Fruit fly (Drosophila melanogaster): ENCODE data around the gene Acp24A4.

Gene Acp24A4

dm6 chr2L:3647521-3648172 is 46.1 kb downstream of the Acp24A4 start (continued):
- TF ChIP-seq ac (GFP tag; optimal IDR thresholded peaks at IDR 0.05) (no peak), Taf1 (GFP tag; IDR thresholded peaks at IDR 0.05) (no peak), lab (GFP tag; optimal IDR thresholded peaks at IDR 0.05) (peak; percentile 48), CG17612 (GFP tag; IDR thresholded peaks at IDR 0.05) (no peak), CG18619 (GFP tag; optimal IDR thresholded peaks at IDR 0.05) (no peak), CG1602 (GFP tag; optimal IDR thresholded peaks at IDR 0.05) (no peak), CG6765 (GFP tag; optimal IDR thresholded peaks at IDR 0.05) (no peak), odd (GFP tag; optimal IDR thresholded peaks at IDR 0.05) (no peak), CG6813 (GFP tag; optimal IDR thresholded peaks at IDR 0.05) (no peak), slou (GFP tag; optimal IDR thresholded peaks at IDR 0.05) (no peak), gfzf (GFP tag; optimal IDR thresholded peaks at IDR 0.05) (no peak), CG12236 (GFP tag; optimal IDR thresholded peaks at IDR 0.05) (no peak), dmrt99B (tag; optimal IDR thresholded peaks at IDR 0.05) (peak; percentile 36), Nf-YC (tag; optimal IDR thresholded peaks at IDR 0.05) (no peak), Lpt (GFP tag; optimal IDR thresholded peaks at IDR 0.05) (no peak), HLH3B (GFP tag; IDR thresholded peaks at IDR 0.05) (0 out of 2 replicates have a peak, but pooled peaks have one; percentile 4), mirr (GFP tag; optimal IDR thresholded peaks at IDR 0.05) (no peak), Eip74EF (GFP tag; optimal IDR thresholded peaks at IDR 0.05) (no peak), maf-S (GFP tag; optimal IDR thresholded peaks at IDR 0.05) (no peak), CG12104 (GFP tag; optimal IDR thresholded peaks at IDR 0.05) (no peak), CG4617 (GFP tag; optimal IDR thresholded peaks at IDR 0.05; ENCODE audit: borderline replicate concordance) (no peak), CG9609 (GFP tag; optimal IDR thresholded peaks at IDR 0.05) (no peak), CG8359 (GFP tag; optimal IDR thresholded peaks at IDR 0.05; ENCODE audit: borderline replicate concordance) (no peak), CoRest (tag; optimal IDR thresholded peaks at IDR 0.05) (peak; percentile 5), dm (GFP tag; optimal IDR thresholded peaks at IDR 0.05) (no peak), hth (optimal IDR thresholded peaks at IDR 0.05) (no peak), run (tag; optimal IDR thresholded peaks at IDR 0.05) (no peak), vvl (GFP tag; IDR thresholded peaks at IDR 0.05) (peak; percentile 28; the same call in 1 of the 2 replicates), CG10543 (GFP tag; optimal IDR thresholded peaks at IDR 0.05) (no peak), lov (optimal IDR thresholded peaks at IDR 0.05) (no peak), lov (GFP tag; IDR thresholded peaks at IDR 0.05) (no peak), ato (GFP tag; IDR thresholded peaks at IDR 0.05; ENCODE audit: partially characterized antibody) (no peak), Gsc (GFP tag; IDR thresholded peaks at IDR 0.05) (no peak), CG2712 (tag; optimal IDR thresholded peaks at IDR 0.05) (peak; percentile 26), CG2875 (GFP tag; optimal IDR thresholded peaks at IDR 0.05) (peak; percentile 20), CG13296 (GFP tag; optimal IDR thresholded peaks at IDR 0.05) (no peak), CG4707 (GFP tag; optimal IDR thresholded peaks at IDR 0.05) (peak; percentile 26), MESR4 (GFP tag; optimal IDR thresholded peaks at IDR 0.05) (no peak), CG17568 (GFP tag; optimal IDR thresholded peaks at IDR 0.05) (no peak), Bdp1 (GFP tag; optimal IDR thresholded peaks at IDR 0.05) (no peak), CG10209 (GFP tag; optimal IDR thresholded peaks at IDR 0.05) (peak; percentile 6), sens-2 (GFP tag; IDR thresholded peaks at IDR 0.05) (no peak), Doc3 (GFP tag; IDR thresholded peaks at IDR 0.05; ENCODE audit: partially characterized antibody) (no peak), fd3F (GFP tag; optimal IDR thresholded peaks at IDR 0.05) (no peak), CG3726 (GFP tag; IDR thresholded peaks at IDR 0.05) (no peak), CG2202 (tag; optimal IDR thresholded peaks at IDR 0.05) (peak; percentile 45), CG4360 (GFP tag; IDR thresholded peaks at IDR 0.05) (peak; percentile 41), aop (GFP tag; IDR thresholded peaks at IDR 0.05) (no peak), CG10431 (GFP tag; optimal IDR thresholded peaks at IDR 0.05) (peak; percentile 43), CG11504 (tag; optimal IDR thresholded peaks at IDR 0.05) (peak; percentile 30)

Data from whole organism, embryonic.